Worm (Caenorhabditis elegans) whole organism, late embryonic: ENCODE results near the gene tag-123.

ENCODE experiments used
- C08G9.2 ChIP-seq: sonication (generic microtip); optimal IDR thresholded peaks from 2 replicates; lab custom pipeline; 2016; ENCODE audit warnings: mild to moderate bottlenecking, missing genetic modification characterization, moderate library complexity, missing compliant biosample characterization
- K02D7.2 ChIP-seq: sonication (generic microtip); optimal IDR thresholded peaks from 2 replicates; lab custom pipeline; 2017; ENCODE audit warnings: mild to moderate bottlenecking, missing genetic modification characterization, missing compliant biosample characterization
- nhr-11 ChIP-seq: fragments of 150-350 bp; optimal IDR thresholded peaks from 2 replicates; lab custom pipeline; 2014; ENCODE audit warnings: missing biosample characterization, missing genetic modification characterization
- pqm-1 ChIP-seq: sonication (generic microtip); optimal IDR thresholded peaks from 2 replicates; lab custom pipeline; 2016; ENCODE audit warnings: missing genetic modification characterization, missing compliant biosample characterization
- unc-55 ChIP-seq: sonication (generic microtip); optimal IDR thresholded peaks from 2 replicates; lab custom pipeline; 2017; ENCODE audit warnings: missing biosample characterization, missing genetic modification reagents, missing genetic modification characterization

DNA sequence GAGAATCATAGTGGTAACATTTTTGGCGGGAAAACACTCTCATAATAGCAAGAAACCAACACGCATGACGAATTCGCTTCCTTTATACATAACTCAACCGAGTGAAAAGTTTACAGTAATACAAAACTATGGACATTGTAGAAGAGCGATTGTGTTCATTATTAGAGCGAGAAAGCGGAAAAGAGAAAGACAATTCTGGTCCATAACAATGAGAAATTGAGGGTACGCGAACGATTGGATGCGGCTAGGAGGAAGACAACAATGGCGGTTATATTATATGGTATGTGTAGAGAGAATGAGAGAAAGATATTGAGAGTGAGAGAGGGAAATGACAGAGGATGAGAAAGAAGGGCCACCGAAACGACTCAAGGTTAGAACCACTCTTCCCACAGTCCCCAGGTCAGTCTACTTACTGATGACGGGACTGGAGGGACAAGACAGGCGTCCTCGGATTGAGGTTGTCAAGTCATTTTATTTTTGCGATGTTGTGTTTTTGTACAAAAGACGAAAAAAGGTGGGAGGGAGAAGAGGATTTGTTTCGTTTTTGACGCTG lies 4.4 kb upstream of the tag-123 start:
- TF ChIP-seq pqm-1 (no peak), unc-55 (GFP tag; lab: Kevin White, UChicago) (no peak), nhr-11 (no peak), C08G9.2 (tag; lab: Kevin White, UChicago) (no peak), K02D7.2 (tag; lab: Kevin White, UChicago) (no peak)
